Fruit fly (Drosophila melanogaster): ENCODE data around the gene sinah.

sinah gene

DNA sequence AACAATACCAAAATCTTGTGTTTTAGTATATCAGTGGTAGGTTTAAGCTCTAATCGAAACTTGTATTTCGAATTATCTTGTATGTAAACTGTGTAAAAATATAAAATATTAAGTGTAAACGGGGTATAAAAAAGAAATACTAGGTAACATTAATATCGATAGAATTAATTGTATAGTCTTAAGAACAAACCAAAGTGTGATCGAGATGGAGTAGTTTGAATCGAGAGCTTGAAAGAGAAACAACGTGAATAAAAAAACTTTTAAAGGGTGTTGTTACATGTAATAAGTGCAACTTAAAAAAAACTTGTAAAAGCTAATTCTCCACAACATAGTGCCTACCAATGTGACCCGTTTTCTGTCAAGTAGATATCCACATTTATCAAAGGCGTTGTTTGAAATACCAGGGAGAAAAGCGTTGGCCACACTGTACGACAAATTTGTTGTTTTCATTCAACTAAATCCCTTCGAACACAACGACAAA, 16.8 kb upstream of the sinah start, which contains the start of gene TSG101 (continued):
- no peak for TF ChIP-seq MTF-1 (GFP tag; optimal IDR thresholded peaks at IDR 0.05; ENCODE audit: borderline replicate concordance)
- TF ChIP-seq ase (GFP tag; IDR thresholded peaks at IDR 0.05) = no peak
- peak; percentile 56 for TF ChIP-seq CG13287 (GFP tag; IDR thresholded peaks at IDR 0.05; ENCODE audit: partially characterized antibody)
- peak; percentile 79 for TF ChIP-seq CG9797 (GFP tag; optimal IDR thresholded peaks at IDR 0.05)
- TF ChIP-seq CHES-1-like (GFP tag; optimal IDR thresholded peaks at IDR 0.05) = peak; percentile 8
- no peak for TF ChIP-seq ranshi (GFP tag; IDR thresholded peaks at IDR 0.05)
- no peak for TF ChIP-seq CG7839 (tag; optimal IDR thresholded peaks at IDR 0.05)
- peak; percentile 61 for TF ChIP-seq Lhr (GFP tag; optimal IDR thresholded peaks at IDR 0.05)
- TF ChIP-seq sens (GFP tag) = peak; percentile 77
- peak; percentile 18 for TF ChIP-seq D19A (tag; optimal IDR thresholded peaks at IDR 0.05)
- no peak for TF ChIP-seq CG17328 (GFP tag; IDR thresholded peaks at IDR 0.05)
- no peak for TF ChIP-seq sd (tag; optimal IDR thresholded peaks at IDR 0.05)
- no peak for TF ChIP-seq CG3995 (GFP tag; optimal IDR thresholded peaks at IDR 0.05)
- no peak for TF ChIP-seq nerfin-2 (GFP tag; IDR thresholded peaks at IDR 0.05; ENCODE audit: partially characterized antibody)
- no peak for TF ChIP-seq CG7271 (tag; optimal IDR thresholded peaks at IDR 0.05)
- TF ChIP-seq CG3838 (GFP tag; optimal IDR thresholded peaks at IDR 0.05) = no peak
- no peak for TF ChIP-seq Rx (GFP tag; IDR thresholded peaks at IDR 0.05)
- no peak for TF ChIP-seq Asciz (GFP tag; optimal IDR thresholded peaks at IDR 0.05)
- no peak for TF ChIP-seq CG17385 (GFP tag; optimal IDR thresholded peaks at IDR 0.05)
- TF ChIP-seq CG4617 (GFP tag; optimal IDR thresholded peaks at IDR 0.05; ENCODE audit: borderline replicate concordance) = peak; percentile 66
- no peak for TF ChIP-seq Chrac-16 (GFP tag; optimal IDR thresholded peaks at IDR 0.05)
- no peak for TF ChIP-seq tio (GFP tag; optimal IDR thresholded peaks at IDR 0.05)
- TF ChIP-seq ken (GFP tag; IDR thresholded peaks at IDR 0.05) = no peak
- no peak for TF ChIP-seq sug (tag; optimal IDR thresholded peaks at IDR 0.05)
- no peak for TF ChIP-seq CG13775 (GFP tag; optimal IDR thresholded peaks at IDR 0.05)
- TF ChIP-seq Gsc (GFP tag; IDR thresholded peaks at IDR 0.05) = no peak
- no peak for TF ChIP-seq Mrtf (GFP tag; IDR thresholded peaks at IDR 0.05)
- TF ChIP-seq CG12391 (tag; optimal IDR thresholded peaks at IDR 0.05) = peak; percentile 24
- TF ChIP-seq stwl (tag; optimal IDR thresholded peaks at IDR 0.05) = peak; percentile 66
- no peak for TF ChIP-seq bsh (GFP tag; optimal IDR thresholded peaks at IDR 0.05)
- TF ChIP-seq BEAF-32 (GFP tag; optimal IDR thresholded peaks at IDR 0.05) = peak; percentile 66
- no peak for TF ChIP-seq caup (GFP tag; optimal IDR thresholded peaks at IDR 0.05; ENCODE audit: severe bottlenecking)
- peak; percentile 50 for TF ChIP-seq YL-1 (GFP tag; optimal IDR thresholded peaks at IDR 0.05)
- TF ChIP-seq ewg (GFP tag; optimal IDR thresholded peaks at IDR 0.05) = no peak
- no peak for TF ChIP-seq Hr3 (GFP tag; optimal IDR thresholded peaks at IDR 0.05)
- TF ChIP-seq dpn (GFP tag; optimal IDR thresholded peaks at IDR 0.05) = peak in 1 of 2 experiments; percentile 0
- TF ChIP-seq Xbp1 (GFP tag; optimal IDR thresholded peaks at IDR 0.05) = no peak
- no peak for TF ChIP-seq CG9215 (GFP tag; IDR thresholded peaks at IDR 0.05)
- no peak for TF ChIP-seq Usf (GFP tag; optimal IDR thresholded peaks at IDR 0.05)
- no peak for TF ChIP-seq lbe (GFP tag; optimal IDR thresholded peaks at IDR 0.05)
- TF ChIP-seq sens-2 (GFP tag; IDR thresholded peaks at IDR 0.05) = no peak
- TF ChIP-seq CG17568 (GFP tag; optimal IDR thresholded peaks at IDR 0.05) = no peak
- no peak for TF ChIP-seq H2.0 (GFP tag; IDR thresholded peaks at IDR 0.05)
- no peak for TF ChIP-seq CG10209 (GFP tag; optimal IDR thresholded peaks at IDR 0.05)
- peak; percentile 42; the same call in 1 of the 4 replicates for TF ChIP-seq Dll (GFP tag; IDR thresholded peaks at IDR 0.05; ENCODE audit: partially characterized antibody)
- no peak for TF ChIP-seq C15 (GFP tag; IDR thresholded peaks at IDR 0.05)
- no peak for TF ChIP-seq CG2202 (tag; optimal IDR thresholded peaks at IDR 0.05)
- no peak for TF ChIP-seq exex (tag; optimal IDR thresholded peaks at IDR 0.05)
- TF ChIP-seq CG12659 (GFP tag; optimal IDR thresholded peaks at IDR 0.05) = peak; percentile 63
- TF ChIP-seq otp (GFP tag; IDR thresholded peaks at IDR 0.05) = no peak
